Fruit fly (Drosophila melanogaster): ENCODE measurements around the gene CG31954.

Gene CG31954

dm6 chr2L:3475948-3476347, 34.0 kb downstream of the CG31954 start (continued):
- TF ChIP-seq CG16815 (GFP tag; optimal IDR thresholded peaks at IDR 0.05) (no peak), Doc2 (GFP tag; IDR thresholded peaks at IDR 0.05) (no peak), H2.0 (GFP tag; IDR thresholded peaks at IDR 0.05) (no peak; the same call in 1 of the 2 replicates), Lpt (GFP tag; optimal IDR thresholded peaks at IDR 0.05) (no peak), gcm (GFP tag; optimal IDR thresholded peaks at IDR 0.05) (peak; percentile 3), B-H2 (GFP tag; optimal IDR thresholded peaks at IDR 0.05) (no peak), jing (GFP tag; optimal IDR thresholded peaks at IDR 0.05) (no peak), CG13123 (GFP tag; optimal IDR thresholded peaks at IDR 0.05) (no peak), psq (GFP tag; optimal IDR thresholded peaks at IDR 0.05) (no peak), Gsc (GFP tag; IDR thresholded peaks at IDR 0.05) (no peak), Tbp (GFP tag; optimal IDR thresholded peaks at IDR 0.05) (no peak), CG1603 (tag; optimal IDR thresholded peaks at IDR 0.05) (peak; percentile 51), Bteb2 (GFP tag; optimal IDR thresholded peaks at IDR 0.05) (peak; percentile 18), H15 (GFP tag; IDR thresholded peaks at IDR 0.05) (0 out of 3 replicates have a peak, but pooled peaks have one; percentile 44), shn (GFP tag; optimal IDR thresholded peaks at IDR 0.05) (peak; percentile 26), sna (GFP tag; IDR thresholded peaks at IDR 0.05; ENCODE audit: partially characterized antibody) (no peak), CTCF (GFP tag; optimal IDR thresholded peaks at IDR 0.05) (no peak), CG11560 (tag; IDR thresholded peaks at IDR 0.05) (no peak), salm (tag; optimal IDR thresholded peaks at IDR 0.05) (peak; percentile 24), CG8089 (GFP tag; optimal IDR thresholded peaks at IDR 0.05) (no peak), Six4 (GFP tag; optimal IDR thresholded peaks at IDR 0.05) (peak; percentile 58), CG4707 (GFP tag; optimal IDR thresholded peaks at IDR 0.05) (no peak), CG10267 (tag; optimal IDR thresholded peaks at IDR 0.05) (peak; percentile 46), CG4854 (GFP tag; optimal IDR thresholded peaks at IDR 0.05) (peak; percentile 21), CG17186 (GFP tag; optimal IDR thresholded peaks at IDR 0.05) (no peak), cad (GFP tag; optimal IDR thresholded peaks at IDR 0.05) (no peak), bsh (GFP tag; optimal IDR thresholded peaks at IDR 0.05) (peak in 1 of 2 experiments; percentile 42), Abd-B (GFP tag; optimal IDR thresholded peaks at IDR 0.05) (peak; percentile 57), CG30431 (GFP tag; optimal IDR thresholded peaks at IDR 0.05) (peak; percentile 12), CG4730 (GFP tag; IDR thresholded peaks at IDR 0.05) (peak; percentile 35; the same call in 1 of the 2 replicates), CG3407 (GFP tag; optimal IDR thresholded peaks at IDR 0.05) (peak; percentile 6), CG9727 (GFP tag; optimal IDR thresholded peaks at IDR 0.05) (peak; percentile 62), NfI (GFP tag; optimal IDR thresholded peaks at IDR 0.05) (peak; percentile 74), maf-S (GFP tag; optimal IDR thresholded peaks at IDR 0.05) (peak; percentile 27), CG15073 (GFP tag; optimal IDR thresholded peaks at IDR 0.05) (no peak), insv (GFP tag; optimal IDR thresholded peaks at IDR 0.05) (no peak), MESR4 (GFP tag; optimal IDR thresholded peaks at IDR 0.05) (no peak), CG13296 (GFP tag; optimal IDR thresholded peaks at IDR 0.05) (peak; percentile 69), usp (GFP tag; optimal IDR thresholded peaks at IDR 0.05) (no peak), HLH4C (GFP tag; IDR thresholded peaks at IDR 0.05; ENCODE audit: partially characterized antibody) (no peak), Oli (tag; optimal IDR thresholded peaks at IDR 0.05) (peak; percentile 65), knrl (GFP tag; IDR thresholded peaks at IDR 0.05; ENCODE audit: partially characterized antibody) (no peak), croc (GFP tag; conservative IDR thresholded peaks at IDR 0.05) (no peak; the same call in 2 of the 3 replicates), crc (GFP tag; optimal IDR thresholded peaks at IDR 0.05) (no peak), CG6765 (GFP tag; optimal IDR thresholded peaks at IDR 0.05) (peak; percentile 65), CG34224 (GFP tag; IDR thresholded peaks at IDR 0.05; ENCODE audit: partially characterized antibody) (no peak), CG43689 (GFP tag; IDR thresholded peaks at IDR 0.05) (no peak), CG7928 (GFP tag; optimal IDR thresholded peaks at IDR 0.05) (no peak), Sox102F (GFP tag; optimal IDR thresholded peaks at IDR 0.05) (peak; percentile 65), CG14710 (tag; optimal IDR thresholded peaks at IDR 0.05) (peak; percentile 19), ab (GFP tag; optimal IDR thresholded peaks at IDR 0.05) (no peak), nau (GFP tag; optimal IDR thresholded peaks at IDR 0.05) (peak; percentile 50)
